In genomic region chrX:18830396-18830795, dm6 we compare ENCODE assay signal across 3 fruit fly cellular contexts.
TF ChIP-seq lines count a peak whose summit lies in the region.

Gene CG7101, plus strand, starts transcription at chrX:18830591.

- peak; percentile 19 for TF ChIP-seq CTCF in whole organism, embryonic (GFP tag; optimal IDR thresholded peaks at IDR 0.05; lab: Kevin White, UChicago)

TF ChIP-seq in whole organism, adult, 20 proteins besides CTCF, POLR2A, EP300 and RAD21:
- TF ChIP-seq CG7101 (tag; optimal IDR thresholded peaks at IDR 0.05; lab: Kevin White, UChicago): no peak
- TF ChIP-seq bab1 (GFP tag; optimal IDR thresholded peaks at IDR 0.05; lab: Kevin White, UChicago): peak; percentile 27
TF ChIP-seq in whole organism, adult: peak in this region for 1.

TF ChIP-seq in whole organism, embryonic, 481 proteins besides CTCF, POLR2A, EP300 and RAD21 (continues in another document):
- TF ChIP-seq jing (GFP tag; optimal IDR thresholded peaks at IDR 0.05; lab: Kevin White, UChicago) (no peak), Pdp1 (GFP tag; optimal IDR thresholded peaks at IDR 0.05; lab: Kevin White, UChicago) (peak in 1 of 2 experiments; percentile 37), CG6791 (GFP tag; IDR thresholded peaks at IDR 0.05; lab: Robert Waterston, UW; ENCODE audit: partially characterized antibody) (peak; percentile 74), gro (GFP tag; optimal IDR thresholded peaks at IDR 0.05; lab: Kevin White, UChicago) (no peak), CG17186 (GFP tag; optimal IDR thresholded peaks at IDR 0.05; lab: Kevin White, UChicago) (peak; percentile 46), pan (optimal IDR thresholded peaks at IDR 0.05; lab: Kevin White, UChicago) (no peak), pan (GFP tag; optimal IDR thresholded peaks at IDR 0.05 in 1 of 2, IDR thresholded peaks at IDR 0.05 in 1 of 2) (peak in 1 of 2 experiments; percentile 18), CG13624 (GFP tag; optimal IDR thresholded peaks at IDR 0.05; lab: Kevin White, UChicago) (no peak), rib (GFP tag; IDR thresholded peaks at IDR 0.05; lab: Robert Waterston, UW) (0 out of 2 replicates have a peak, but pooled peaks have one; percentile 17), CG3281 (GFP tag; optimal IDR thresholded peaks at IDR 0.05; lab: Kevin White, UChicago) (no peak), psq (GFP tag; optimal IDR thresholded peaks at IDR 0.05; lab: Kevin White, UChicago) (no peak), nom (GFP tag; optimal IDR thresholded peaks at IDR 0.05; lab: Kevin White, UChicago) (no peak), Doc3 (GFP tag; IDR thresholded peaks at IDR 0.05; lab: Robert Waterston, UW; ENCODE audit: partially characterized antibody) (peak; percentile 47; the same call in 2 of the 3 replicates), prd (optimal IDR thresholded peaks at IDR 0.05; lab: Kevin White, UChicago) (no peak), prd (GFP tag; IDR thresholded peaks at IDR 0.05; lab: Robert Waterston, UW) (no peak), ind (GFP tag; optimal IDR thresholded peaks at IDR 0.05; lab: Kevin White, UChicago) (no peak), Meics (GFP tag; optimal IDR thresholded peaks at IDR 0.05; lab: Kevin White, UChicago) (no peak), h (optimal IDR thresholded peaks at IDR 0.05; lab: Kevin White, UChicago) (no peak), vnd (GFP tag; IDR thresholded peaks at IDR 0.05; lab: Robert Waterston, UW; ENCODE audit: partially characterized antibody) (peak; percentile 57), CG2116 (GFP tag; optimal IDR thresholded peaks at IDR 0.05; lab: Kevin White, UChicago) (peak; percentile 55), CG14710 (tag; optimal IDR thresholded peaks at IDR 0.05; lab: Kevin White, UChicago) (peak; percentile 28), Trl (optimal IDR thresholded peaks at IDR 0.05; lab: Kevin White, UChicago) (no peak), Trl (GFP tag; optimal IDR thresholded peaks at IDR 0.05; lab: Kevin White, UChicago) (no peak), gem (tag; optimal IDR thresholded peaks at IDR 0.05; lab: Kevin White, UChicago) (no peak), Dll (GFP tag; IDR thresholded peaks at IDR 0.05; lab: Robert Waterston, UW; ENCODE audit: partially characterized antibody) (peak; percentile 76), Ets97D (GFP tag; optimal IDR thresholded peaks at IDR 0.05; lab: Kevin White, UChicago) (peak; percentile 64), CG10267 (tag; optimal IDR thresholded peaks at IDR 0.05; lab: Kevin White, UChicago) (peak; percentile 27), zen2 (GFP tag; IDR thresholded peaks at IDR 0.05; lab: Robert Waterston, UW; ENCODE audit: partially characterized antibody) (peak; percentile 48; the same call in 1 of the 3 replicates), CG3847 (GFP tag; IDR thresholded peaks at IDR 0.05; lab: Robert Waterston, UW) (peak; percentile 42; the same call in 1 of the 2 replicates), seq (GFP tag; IDR thresholded peaks at IDR 0.05; lab: Robert Waterston, UW) (no peak), Bgb (GFP tag; IDR thresholded peaks at IDR 0.05; lab: Robert Waterston, UW; ENCODE audit: partially characterized antibody) (peak; percentile 79), CG16813 (GFP tag; IDR thresholded peaks at IDR 0.05; lab: Robert Waterston, UW; ENCODE audit: partially characterized antibody) (peak; percentile 57), knrl (GFP tag; IDR thresholded peaks at IDR 0.05; lab: Robert Waterston, UW; ENCODE audit: partially characterized antibody) (peak; percentile 50; the same call in 2 of the 3 replicates), wek (GFP tag; optimal IDR thresholded peaks at IDR 0.05; lab: Kevin White, UChicago) (no peak), bowl (GFP tag; IDR thresholded peaks at IDR 0.05; lab: Robert Waterston, UW) (no peak), tna (GFP tag; IDR thresholded peaks at IDR 0.05; lab: Robert Waterston, UW; ENCODE audit: partially characterized antibody) (peak; percentile 72), CG15696 (tag; optimal IDR thresholded peaks at IDR 0.05; lab: Kevin White, UChicago) (no peak), jigr1 (GFP tag; IDR thresholded peaks at IDR 0.05; lab: Robert Waterston, UW) (no peak), CoRest (tag; optimal IDR thresholded peaks at IDR 0.05; lab: Kevin White, UChicago) (peak; percentile 19), CG1024 (GFP tag; IDR thresholded peaks at IDR 0.05; lab: Robert Waterston, UW) (no peak), pzg (GFP tag; optimal IDR thresholded peaks at IDR 0.05; lab: Kevin White, UChicago) (peak; percentile 66), Max (GFP tag; optimal IDR thresholded peaks at IDR 0.05; lab: Kevin White, UChicago) (no peak)

TF ChIP-seq in whole organism, prepupa, 60 proteins besides CTCF, POLR2A, EP300 and RAD21:
- TF ChIP-seq Eip78C (GFP tag; lab: Kevin White, UChicago): peak; percentile 26
- TF ChIP-seq CG6854 (GFP tag; optimal IDR thresholded peaks at IDR 0.05; lab: Kevin White, UChicago): no peak
